Fruit fly (Drosophila melanogaster): ENCODE data around the gene CG43249.

CG43249 gene

DNA sequence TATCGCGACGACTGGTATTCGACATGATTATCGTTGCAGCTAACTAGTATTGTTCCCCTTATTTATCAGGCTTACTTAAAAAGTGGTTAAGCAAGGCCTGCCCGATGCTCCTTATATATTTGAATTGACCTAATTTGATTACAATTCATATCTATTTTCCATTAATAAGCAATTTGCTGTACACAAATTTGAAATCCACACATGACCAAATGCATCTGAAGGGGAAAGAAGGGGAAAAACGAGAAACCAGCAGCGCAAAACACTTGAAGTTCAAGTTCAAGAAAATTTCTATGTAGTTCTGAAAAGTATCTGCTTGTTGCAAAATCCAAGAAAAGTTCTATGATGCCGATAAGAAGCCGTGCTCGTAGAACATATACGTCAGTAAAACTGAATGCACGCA lies 22.6 kb downstream of the CG43249 start, which contains the start of the genes CG13040 and CG13039:
CG13040 (minus strand) TSS at position 101 of the 400 bp plus-strand sequence.
CG13039 (minus strand) TSS at position 106 of the 400 bp plus-strand sequence.
- TF ChIP-seq fd59A (GFP tag; optimal IDR thresholded peaks at IDR 0.05) (no peak), CG7368 (GFP tag; optimal IDR thresholded peaks at IDR 0.05) (no peak), Sox15 (GFP tag; optimal IDR thresholded peaks at IDR 0.05) (no peak), ss (GFP tag; optimal IDR thresholded peaks at IDR 0.05) (no peak), CG11294 (GFP tag; IDR thresholded peaks at IDR 0.05) (no peak), CG16779 (tag; optimal IDR thresholded peaks at IDR 0.05) (no peak), Eip93F (GFP tag; optimal IDR thresholded peaks at IDR 0.05) (no peak), CG9139 (GFP tag; optimal IDR thresholded peaks at IDR 0.05) (no peak), CG34406 (GFP tag; optimal IDR thresholded peaks at IDR 0.05) (no peak), CG6808 (GFP tag; optimal IDR thresholded peaks at IDR 0.05) (no peak)

DNA sequence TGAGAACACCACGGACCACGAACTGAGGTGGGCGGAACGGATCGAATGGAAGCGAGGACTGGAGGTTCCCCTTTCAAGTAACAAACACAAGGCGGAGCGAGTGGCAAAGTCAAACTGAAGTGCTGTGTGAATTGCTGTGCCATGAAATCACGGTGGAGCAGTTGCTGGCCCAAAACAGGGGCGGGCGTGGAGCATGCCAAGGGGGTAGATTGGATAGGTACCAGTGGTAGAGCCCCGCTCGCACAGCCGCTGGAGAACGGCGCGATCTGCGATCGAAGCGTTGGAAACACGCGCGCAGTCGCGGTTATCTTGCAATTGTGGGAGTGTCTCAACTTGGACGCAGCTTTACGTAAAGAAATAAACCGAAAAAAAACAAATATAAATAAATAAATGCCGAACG lies 23.7 kb downstream of the CG43249 start, which contains the start of gene CG13038:
CG13038 (minus strand) TSS at position 118 of the 400 bp plus-strand sequence.
- TF ChIP-seq svp (GFP tag) (peak; percentile 16), CG6163 (GFP tag; IDR thresholded peaks at IDR 0.05) (0 out of 3 replicates have a peak, but pooled peaks have one; percentile 27), eg (GFP tag; IDR thresholded peaks at IDR 0.05) (peak; percentile 48), CG8119 (GFP tag; IDR thresholded peaks at IDR 0.05) (no peak), ss (GFP tag; optimal IDR thresholded peaks at IDR 0.05) (peak in 1 of 2 experiments; percentile 15)

DNA sequence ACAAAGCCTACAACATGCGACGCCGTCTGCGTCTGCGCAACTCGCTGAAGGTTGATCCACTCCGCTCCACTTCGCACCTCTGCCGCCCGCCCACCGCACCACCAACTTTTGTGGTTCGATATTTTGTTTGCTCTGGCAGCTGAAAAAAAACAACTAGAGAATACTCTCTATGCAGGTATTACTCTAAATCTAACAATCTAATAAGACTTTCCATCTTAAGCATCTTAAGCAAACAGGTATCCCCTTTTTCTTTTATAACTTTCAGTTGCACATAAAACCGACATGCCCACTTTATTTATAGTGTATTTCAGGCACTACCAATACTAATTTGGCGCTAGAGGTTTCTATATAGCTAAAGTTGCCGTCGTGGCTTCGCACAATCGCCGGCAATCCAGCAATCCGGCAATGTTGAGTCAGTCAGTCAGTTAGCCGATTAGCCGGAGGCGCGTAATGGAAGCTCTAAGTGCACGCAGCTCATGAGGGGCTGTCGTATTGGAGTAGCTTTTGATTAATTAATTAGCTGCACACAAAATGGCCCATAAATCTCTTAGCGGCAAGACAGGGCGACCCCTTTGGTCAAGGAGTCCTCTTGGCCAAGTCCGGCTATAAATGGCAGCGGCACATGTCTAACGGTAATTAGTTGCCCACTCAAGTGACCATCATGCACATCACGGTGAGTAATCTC lies 24.3 kb downstream of the CG43249 start, which contains the start of gene CG13058:
CG13058 (plus strand) TSS at position 635 of the 685 bp plus-strand sequence.
- no peak for TF ChIP-seq Eip75B (GFP tag; optimal IDR thresholded peaks at IDR 0.05)
- TF ChIP-seq svp (GFP tag), result no peak
- TF ChIP-seq CG6163 (GFP tag; IDR thresholded peaks at IDR 0.05), result 0 out of 3 replicates have a peak, but pooled peaks have one; percentile 42
- peak; percentile 43 for TF ChIP-seq CG11762 (GFP tag; optimal IDR thresholded peaks at IDR 0.05; ENCODE audit: insufficient read depth)
- peak; percentile 32; the same call in 1 of the 2 replicates for TF ChIP-seq Gug (GFP tag; IDR thresholded peaks at IDR 0.05)
- TF ChIP-seq CG11294 (GFP tag; IDR thresholded peaks at IDR 0.05), result peak; percentile 48; the same call in 1 of the 2 replicates
- TF ChIP-seq Hr4 (GFP tag; optimal IDR thresholded peaks at IDR 0.05), result peak; percentile 85
- no peak for TF ChIP-seq Eip93F (GFP tag; optimal IDR thresholded peaks at IDR 0.05)
- TF ChIP-seq topi (GFP tag; optimal IDR thresholded peaks at IDR 0.05), result no peak
- TF ChIP-seq Ets21C (GFP tag; optimal IDR thresholded peaks at IDR 0.05), result no peak
- peak; percentile 39 for TF ChIP-seq Sox14 (GFP tag; optimal IDR thresholded peaks at IDR 0.05)
- TF ChIP-seq Met (GFP tag; optimal IDR thresholded peaks at IDR 0.05), result peak; percentile 9
- TF ChIP-seq CG8119 (GFP tag; IDR thresholded peaks at IDR 0.05), result peak; percentile 89
- TF ChIP-seq CG10631 (GFP tag; optimal IDR thresholded peaks at IDR 0.05), result peak; percentile 37
- peak; percentile 50 for TF ChIP-seq acj6 (GFP tag; optimal IDR thresholded peaks at IDR 0.05)
- no peak for TF ChIP-seq CG31627 (GFP tag; optimal IDR thresholded peaks at IDR 0.05)
- TF ChIP-seq pdm3 (GFP tag; optimal IDR thresholded peaks at IDR 0.05), result peak; percentile 73
- TF ChIP-seq CG11902 (GFP tag; optimal IDR thresholded peaks at IDR 0.05), result no peak
- TF ChIP-seq cyc (GFP tag; optimal IDR thresholded peaks at IDR 0.05), result no peak
- no peak for TF ChIP-seq CG8319 (GFP tag; optimal IDR thresholded peaks at IDR 0.05)
- no peak for TF ChIP-seq Blimp-1 (GFP tag; optimal IDR thresholded peaks at IDR 0.05)
- TF ChIP-seq fkh (GFP tag; optimal IDR thresholded peaks at IDR 0.05), result peak; percentile 67
- peak; percentile 61 for TF ChIP-seq achi (GFP tag; optimal IDR thresholded peaks at IDR 0.05)
- TF ChIP-seq dsx (GFP tag; optimal IDR thresholded peaks at IDR 0.05; ENCODE audit: poor library complexity, severe bottlenecking), result no peak
- no peak for TF ChIP-seq Sox102F (GFP tag; optimal IDR thresholded peaks at IDR 0.05)
- peak; percentile 32 for TF ChIP-seq CG3032 (tag; optimal IDR thresholded peaks at IDR 0.05)
- TF ChIP-seq vri (GFP tag; optimal IDR thresholded peaks at IDR 0.05), result no peak
- no peak for TF ChIP-seq CG6854 (GFP tag; optimal IDR thresholded peaks at IDR 0.05)
- peak; percentile 21 for TF ChIP-seq CG6792 (GFP tag; optimal IDR thresholded peaks at IDR 0.05)
- TF ChIP-seq Smox (GFP tag; optimal IDR thresholded peaks at IDR 0.05), result no peak
- TF ChIP-seq CG34406 (GFP tag; optimal IDR thresholded peaks at IDR 0.05), result no peak
- peak; percentile 55 for TF ChIP-seq OdsH (GFP tag; optimal IDR thresholded peaks at IDR 0.05)
- TF ChIP-seq CG1621 (tag; optimal IDR thresholded peaks at IDR 0.05), result peak; percentile 15
- peak; percentile 5 for TF ChIP-seq Hr38 (GFP tag; optimal IDR thresholded peaks at IDR 0.05)
- TF ChIP-seq CG32006 (GFP tag; optimal IDR thresholded peaks at IDR 0.05), result peak; percentile 85
- TF ChIP-seq CG7368 (GFP tag; optimal IDR thresholded peaks at IDR 0.05), result no peak
- TF ChIP-seq lz (GFP tag; optimal IDR thresholded peaks at IDR 0.05), result no peak
- TF ChIP-seq CG8632 (GFP tag; optimal IDR thresholded peaks at IDR 0.05), result peak; percentile 4
- TF ChIP-seq CG15336 (GFP tag; IDR thresholded peaks at IDR 0.05), result peak; percentile 93
